Fruit fly (Drosophila melanogaster) whole organism, wandering third instar larva: ENCODE data around the gene Hasp.
A peak's percentile ranks its signal among the peaks of the same experiment; 100 is the strongest.

Experiments
- Abd-B ChIP-seq: fragments of >200 bp; optimal IDR thresholded peaks from 2 replicates; lab custom pipeline; 2017; ENCODE audit warnings: missing biosample characterization, missing genetic modification characterization
- CG32264 ChIP-seq: fragments of 200-800 bp; sonication (Bioruptor generic); optimal IDR thresholded peaks from 2 replicates; lab custom pipeline; 2016; ENCODE audit warnings: missing biosample characterization, missing genetic modification characterization
- CG9705 ChIP-seq: fragments of 200-800 bp; sonication (Bioruptor generic); optimal IDR thresholded peaks from 2 replicates; lab custom pipeline; 2018; ENCODE audit warnings: missing biosample characterization, mild to moderate bottlenecking, missing genetic modification characterization
- CrebA ChIP-seq: fragments of 200-800 bp; sonication (Bioruptor generic); optimal IDR thresholded peaks from 2 replicates; lab custom pipeline; 2016; ENCODE audit warnings: missing biosample characterization, mild to moderate bottlenecking, missing genetic modification characterization, borderline replicate concordance
- Dfd ChIP-seq: fragments of >200 bp; optimal IDR thresholded peaks from 2 replicates; lab custom pipeline; 2017; ENCODE audit warnings: missing biosample characterization, missing genetic modification characterization
- Dif ChIP-seq: fragments of 200-275, 200-300 bp; sonication (Bioruptor generic); optimal IDR thresholded peaks from 2 replicates; lab custom pipeline; 2018; ENCODE audit warnings: missing biosample characterization, missing genetic modification characterization; ENCODE audit not compliant: partially characterized antibody
- GATAd ChIP-seq: sonication (Bioruptor generic); optimal IDR thresholded peaks from 2 replicates; lab custom pipeline; 2016; ENCODE audit warnings: missing biosample characterization, missing genetic modification characterization
- HLH106 ChIP-seq: fragments of 200-800 bp; optimal IDR thresholded peaks from 3 replicates; lab custom pipeline; 2019; ENCODE audit warnings: missing biosample characterization, mild to moderate bottlenecking, missing genetic modification characterization, moderate library complexity
- Hnf4 ChIP-seq: fragments of 200-800 bp; sonication (Bioruptor generic); optimal IDR thresholded peaks from 2 replicates; lab custom pipeline; 2016; ENCODE audit warnings: missing biosample characterization, mild to moderate bottlenecking, missing genetic modification characterization
- Hr78 ChIP-seq: fragments of >200 bp; optimal IDR thresholded peaks from 2 replicates; lab custom pipeline; 2017; ENCODE audit warnings: missing biosample characterization, missing genetic modification characterization
- Hr83 ChIP-seq: fragments of 200-300 bp; sonication (Bioruptor generic); optimal IDR thresholded peaks from 2 replicates; lab custom pipeline; 2016; ENCODE audit warnings: missing biosample characterization, mild to moderate bottlenecking, missing genetic modification characterization, moderate library complexity; ENCODE audit not compliant: poor library complexity, severe bottlenecking
- Jra ChIP-seq: sonication (Bioruptor generic); optimal IDR thresholded peaks from 2 replicates; lab custom pipeline; 2016; ENCODE audit warnings: missing biosample characterization, missing genetic modification characterization
- Mio ChIP-seq: sonication (Bioruptor generic); optimal IDR thresholded peaks from 2 replicates; lab custom pipeline; 2016; ENCODE audit warnings: missing biosample characterization, missing genetic modification characterization
- Myc ChIP-seq: fragments of >200 bp; optimal IDR thresholded peaks from 2 replicates; lab custom pipeline; 2017
- N ChIP-seq: fragments of >200 bp; optimal IDR thresholded peaks from 2 replicates; lab custom pipeline; 2018; ENCODE audit warnings: missing biosample characterization, missing external identifiers, missing genetic modification characterization
- OdsH ChIP-seq: fragments of 200-800 bp; sonication (Bioruptor generic); optimal IDR thresholded peaks from 2 replicates; lab custom pipeline; 2016; ENCODE audit warnings: missing biosample characterization, mild to moderate bottlenecking, missing genetic modification characterization
- Rel ChIP-seq, 2 experiments: fragments of 200-800 bp; sonication (Bioruptor generic) in 1 of 2; optimal IDR thresholded peaks; 2 replicates in 1 of 2; 3 replicates in 1 of 2; lab custom pipeline; 2016 to 2019; ENCODE audit warnings: mild to moderate bottlenecking in 2 of 2, missing biosample characterization in 2 of 2, missing genetic modification characterization in 2 of 2, moderate library complexity in 1 of 2
- Sp1 ChIP-seq: fragments of 200-800 bp; sonication (Bioruptor generic); optimal IDR thresholded peaks from 3 replicates; lab custom pipeline; 2019; ENCODE audit warnings: missing biosample characterization, mild to moderate bottlenecking, missing genetic modification characterization, moderate library complexity
- Vsx2 ChIP-seq: fragments of 200-300, 225-300 bp; sonication (Bioruptor generic); optimal IDR thresholded peaks from 2 replicates; lab custom pipeline; 2018; ENCODE audit warnings: missing biosample characterization, missing genetic modification characterization; ENCODE audit not compliant: partially characterized antibody
- br ChIP-seq: fragments of 200-800 bp; sonication (Bioruptor generic); optimal IDR thresholded peaks from 2 replicates; lab custom pipeline; 2016; ENCODE audit warnings: missing biosample characterization, missing genetic modification characterization
- brk ChIP-seq: fragments of 200-800 bp; sonication (Bioruptor generic); optimal IDR thresholded peaks from 2 replicates; lab custom pipeline; 2016; ENCODE audit warnings: missing biosample characterization, mild to moderate bottlenecking, missing genetic modification characterization
- dl ChIP-seq, 2 experiments: fragments of 175-275, 200-275 bp in 1 of 2; fragments of 200-275 bp in 1 of 2; sonication (Bioruptor generic); optimal IDR thresholded peaks; lab custom pipeline; 2018; ENCODE audit warnings: mild to moderate bottlenecking in 2 of 2, missing biosample characterization in 2 of 2, missing genetic modification characterization in 2 of 2, moderate library complexity in 2 of 2; ENCODE audit not compliant: partially characterized antibody in 2 of 2, insufficient read depth in 1 of 2
- dmrt93B ChIP-seq: fragments of 200-800 bp; sonication (Bioruptor generic); optimal IDR thresholded peaks from 2 replicates; lab custom pipeline; 2018; ENCODE audit warnings: missing biosample characterization, mild to moderate bottlenecking, missing genetic modification characterization
- dsf ChIP-seq: sonication (Bioruptor generic); optimal IDR thresholded peaks from 2 replicates; lab custom pipeline; 2016; ENCODE audit warnings: missing biosample characterization, missing genetic modification characterization, borderline replicate concordance
- ey ChIP-seq: fragments of 200-800 bp; sonication (Bioruptor generic); optimal IDR thresholded peaks from 2 replicates; lab custom pipeline; 2016; ENCODE audit warnings: missing biosample characterization, missing genetic modification characterization
- foxo ChIP-seq, 2 experiments: fragments of 200-800 bp; sonication (Bioruptor generic); optimal IDR thresholded peaks; 2 replicates in 1 of 2; 3 replicates in 1 of 2; lab custom pipeline; 2016 to 2017; ENCODE audit warnings: missing biosample characterization in 2 of 2, missing genetic modification characterization in 2 of 2
- fru ChIP-seq: fragments of 200-800 bp; sonication (Bioruptor generic); optimal IDR thresholded peaks from 3 replicates; lab custom pipeline; 2016; ENCODE audit warnings: missing biosample characterization, mild to moderate bottlenecking, missing genetic modification characterization
- h ChIP-seq: fragments of 200-800 bp; sonication (Bioruptor generic); optimal IDR thresholded peaks from 3 replicates; lab custom pipeline; 2016; ENCODE audit warnings: missing biosample characterization, mild to moderate bottlenecking, missing genetic modification characterization
- jim ChIP-seq: fragments of 175-275, 200-325 bp; sonication (Bioruptor generic); optimal IDR thresholded peaks from 2 replicates; lab custom pipeline; 2016; ENCODE audit warnings: missing biosample characterization, mild to moderate bottlenecking, missing genetic modification characterization
- lola ChIP-seq: fragments of >200 bp; optimal IDR thresholded peaks from 2 replicates; lab custom pipeline; 2017; ENCODE audit warnings: missing biosample characterization, missing genetic modification characterization
- pan ChIP-seq: fragments of >200 bp; optimal IDR thresholded peaks from 2 replicates; lab custom pipeline; 2017
- psq ChIP-seq: fragments of 200-800 bp; sonication (Bioruptor generic); optimal IDR thresholded peaks from 3 replicates; lab custom pipeline; 2017; ENCODE audit warnings: missing biosample characterization, mild to moderate bottlenecking, missing genetic modification characterization, moderate library complexity
- rgr ChIP-seq: fragments of 200-800 bp; sonication (Bioruptor generic); optimal IDR thresholded peaks from 3 replicates; lab custom pipeline; 2016; ENCODE audit warnings: missing biosample characterization, mild to moderate bottlenecking, missing genetic modification characterization
- sage ChIP-seq: fragments of 200-800 bp; sonication (Bioruptor generic); optimal IDR thresholded peaks from 2 replicates; lab custom pipeline; 2016; ENCODE audit warnings: missing biosample characterization, mild to moderate bottlenecking, missing genetic modification characterization
- sv ChIP-seq: fragments of 200-800 bp; sonication (Bioruptor generic); optimal IDR thresholded peaks from 3 replicates; lab custom pipeline; 2016; ENCODE audit warnings: missing biosample characterization, missing genetic modification characterization
- tai ChIP-seq: sonication (Bioruptor generic); optimal IDR thresholded peaks from 2 replicates; lab custom pipeline; 2016; ENCODE audit warnings: missing biosample characterization, missing genetic modification characterization
- usp ChIP-seq: fragments of >200 bp; optimal IDR thresholded peaks from 2 replicates; lab custom pipeline; 2017; ENCODE audit warnings: missing biosample characterization, missing genetic modification characterization
- woc ChIP-seq: sonication (Bioruptor generic); optimal IDR thresholded peaks from 2 replicates; lab custom pipeline; 2016; ENCODE audit warnings: missing biosample characterization, mild to moderate bottlenecking, missing genetic modification characterization

Hasp gene

DNA sequence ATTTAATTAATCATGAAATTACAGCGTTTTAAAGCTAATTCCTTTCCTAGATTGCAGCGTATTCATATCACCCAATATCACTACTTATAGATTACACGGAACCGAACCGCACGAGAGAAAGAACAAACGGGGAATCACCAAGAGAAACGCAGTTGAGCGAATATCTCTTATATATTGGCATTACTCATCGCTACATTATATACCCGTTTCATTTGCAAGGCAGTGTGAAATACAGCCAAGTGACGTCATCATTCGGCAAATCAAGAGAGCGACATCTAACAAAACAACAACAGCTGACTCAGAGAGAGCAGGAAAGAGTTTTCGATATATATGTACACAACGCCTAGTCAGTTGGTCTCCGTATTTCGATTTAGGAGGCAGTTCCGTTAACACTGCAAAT is 31.2 kb upstream of the Hasp start, which contains the start of gene Tep4:
TSS of gene Tep4 (plus strand) at position 350 of the 400 bp plus-strand sequence.
- TF ChIP-seq Jra (GFP tag; lab: Kevin White, UChicago) (peak; percentile 35), foxo (GFP tag; optimal IDR thresholded peaks at IDR 0.05; lab: Kevin White, UChicago) (no peak), ey (GFP tag; lab: Kevin White, UChicago) (no peak), OdsH (GFP tag; lab: Kevin White, UChicago) (no peak), Rel (GFP tag; optimal IDR thresholded peaks at IDR 0.05; lab: Kevin White, UChicago) (peak; percentile 36), Rel (tag; optimal IDR thresholded peaks at IDR 0.05; lab: Kevin White, UChicago) (peak; percentile 99), dsf (GFP tag; lab: Kevin White, UChicago) (no peak), h (GFP tag; lab: Kevin White, UChicago) (no peak), usp (no peak), Hr83 (GFP tag; lab: Kevin White, UChicago) (no peak), GATAd (GFP tag; lab: Kevin White, UChicago) (no peak), brk (GFP tag; lab: Kevin White, UChicago) (no peak), HLH106 (tag; lab: Kevin White, UChicago) (no peak), woc (GFP tag; lab: Kevin White, UChicago) (no peak), fru (GFP tag; lab: Kevin White, UChicago) (no peak), psq (GFP tag; lab: Kevin White, UChicago) (no peak), dl (GFP tag; optimal IDR thresholded peaks at IDR 0.05; lab: Kevin White, UChicago; ENCODE audit: insufficient read depth in 1 of 2, partially characterized antibody in 2 of 2) (peak; percentile 22 to 55), Abd-B (GFP tag; lab: Kevin White, UChicago) (no peak), sage (no peak), Hr78 (GFP tag; lab: Kevin White, UChicago) (no peak), Mio (GFP tag; lab: Kevin White, UChicago) (no peak), dmrt93B (GFP tag; lab: Kevin White, UChicago) (no peak), br (GFP tag; lab: Kevin White, UChicago) (no peak), CG32264 (GFP tag; lab: Kevin White, UChicago) (no peak)
- TF ChIP-seq, all 38 proteins: peak for 3

DNA sequence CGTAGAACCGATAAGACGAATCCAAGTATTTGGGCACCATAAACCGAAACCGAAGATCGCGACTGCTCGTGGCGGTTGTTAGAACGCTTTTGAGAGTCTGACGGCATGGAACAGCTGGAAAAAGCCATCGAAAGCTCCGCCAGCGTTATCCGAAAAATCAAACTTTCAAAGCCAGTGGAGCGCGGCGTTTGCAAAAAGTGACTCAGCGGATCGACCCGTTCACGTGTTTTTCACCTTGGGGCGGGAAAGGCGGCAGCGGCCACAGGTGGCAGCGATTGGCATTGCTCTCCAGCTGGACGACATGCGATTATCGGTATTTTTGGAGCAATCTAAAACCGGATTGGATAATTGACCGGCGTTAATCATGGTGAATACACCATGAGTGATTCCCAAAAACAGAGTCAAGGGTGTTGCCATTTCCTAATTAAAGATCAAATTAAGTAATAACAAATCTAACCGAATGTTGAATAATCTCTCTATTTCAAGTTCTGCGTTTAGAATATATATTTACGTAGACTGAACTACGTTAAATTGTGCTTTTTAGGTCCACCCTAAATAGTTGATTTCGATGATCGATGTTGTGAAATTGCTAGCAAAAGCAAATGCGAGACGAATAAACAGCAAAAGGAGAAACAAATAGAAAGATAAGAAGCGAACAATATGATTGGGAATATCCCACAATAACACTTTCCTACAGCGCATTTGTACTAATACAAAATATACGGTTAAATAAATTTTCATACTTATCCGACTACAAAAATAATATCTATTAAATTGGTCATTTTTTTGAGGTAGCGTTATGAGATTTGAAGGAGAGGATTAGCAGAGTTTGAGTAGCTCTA is 30.1 kb upstream of the Hasp start, which contains the start of gene CG10337:
TSS of gene CG10337 (minus strand) at position 91 of the 842 bp plus-strand sequence.
- no peak for TF ChIP-seq lola (GFP tag; lab: Kevin White, UChicago)
- TF ChIP-seq Hnf4 (GFP tag; lab: Kevin White, UChicago) = no peak
- TF ChIP-seq pan = no peak
- peak; percentile 34 for TF ChIP-seq tai (GFP tag; lab: Kevin White, UChicago)
- TF ChIP-seq Dfd (GFP tag; lab: Kevin White, UChicago) = no peak
- TF ChIP-seq Sp1 (GFP tag; lab: Kevin White, UChicago) = peak; percentile 51
- TF ChIP-seq Hr78 (GFP tag; lab: Kevin White, UChicago) = no peak
- TF ChIP-seq h (GFP tag; lab: Kevin White, UChicago) = peak; percentile 45
- TF ChIP-seq foxo (GFP tag; optimal IDR thresholded peaks at IDR 0.05; lab: Kevin White, UChicago) = peak in 1 of 2 experiments; percentile 59
- TF ChIP-seq psq (GFP tag; lab: Kevin White, UChicago) = peak; percentile 86
- TF ChIP-seq CrebA = no peak
- TF ChIP-seq Rel (GFP tag; optimal IDR thresholded peaks at IDR 0.05; lab: Kevin White, UChicago) = no peak
- peak; percentile 70 for TF ChIP-seq Rel (tag; optimal IDR thresholded peaks at IDR 0.05; lab: Kevin White, UChicago)
- peak; percentile 6 for TF ChIP-seq CG32264 (GFP tag; lab: Kevin White, UChicago)
- peak in 1 of 2 experiments; percentile 7 for TF ChIP-seq dl (GFP tag; optimal IDR thresholded peaks at IDR 0.05; lab: Kevin White, UChicago; ENCODE audit: insufficient read depth in 1 of 2, partially characterized antibody in 2 of 2)
- peak; percentile 60 for TF ChIP-seq Jra (GFP tag; lab: Kevin White, UChicago)
- TF ChIP-seq fru (GFP tag; lab: Kevin White, UChicago) = peak; percentile 51
- no peak for TF ChIP-seq sage
- TF ChIP-seq Mio (GFP tag; lab: Kevin White, UChicago) = no peak
- peak; percentile 14 for TF ChIP-seq woc (GFP tag; lab: Kevin White, UChicago)
- no peak for TF ChIP-seq dmrt93B (GFP tag; lab: Kevin White, UChicago)
- no peak for TF ChIP-seq GATAd (GFP tag; lab: Kevin White, UChicago)
- peak; percentile 23 for TF ChIP-seq HLH106 (tag; lab: Kevin White, UChicago)
- no peak for TF ChIP-seq Myc
- TF ChIP-seq dsf (GFP tag; lab: Kevin White, UChicago) = no peak
- no peak for TF ChIP-seq Dif (GFP tag; lab: Kevin White, UChicago)
- TF ChIP-seq brk (GFP tag; lab: Kevin White, UChicago) = no peak
- no peak for TF ChIP-seq usp
- no peak for TF ChIP-seq N (GFP tag; lab: Kevin White, UChicago)
- no peak for TF ChIP-seq Hr83 (GFP tag; lab: Kevin White, UChicago)
- TF ChIP-seq sv (GFP tag; lab: Kevin White, UChicago) = peak; percentile 43
- TF ChIP-seq CG9705 = peak; percentile 4
- TF ChIP-seq Vsx2 = no peak
- peak; percentile 35 for TF ChIP-seq ey (GFP tag; lab: Kevin White, UChicago)
- TF ChIP-seq Abd-B (GFP tag; lab: Kevin White, UChicago) = no peak
- no peak for TF ChIP-seq jim (GFP tag; lab: Kevin White, UChicago)
- TF ChIP-seq br (GFP tag; lab: Kevin White, UChicago) = peak; percentile 47
- TF ChIP-seq OdsH (GFP tag; lab: Kevin White, UChicago) = peak; percentile 10
- peak; percentile 38 for TF ChIP-seq rgr (GFP tag; lab: Kevin White, UChicago)
